Worm (Caenorhabditis elegans) whole organism, L2 larva: Measurements from ENCODE around the gene Y116A8A.150.

Experiments used
- ama-1 ChIP-seq: fragments of 150-350 bp; optimal IDR thresholded peaks from 2 replicates; lab custom pipeline; 2018; ENCODE audit warnings: inconsistent platforms
- lin-13 ChIP-seq: fragments of 150-350 bp; optimal IDR thresholded peaks from 2 replicates; lab custom pipeline; 2014; ENCODE audit warnings: missing biosample characterization, missing genetic modification reagents, missing genetic modification characterization
- mab-5 ChIP-seq: fragments of 150-350 bp; optimal IDR thresholded peaks from 2 replicates; lab custom pipeline; 2014; ENCODE audit warnings: missing biosample characterization, missing genetic modification characterization
- mdl-1 ChIP-seq, 2 experiments: fragments of 150-350 bp in 1 of 2; sonication (generic microtip) in 1 of 2; optimal IDR thresholded peaks; 2 replicates each; lab custom pipeline; 2017; ENCODE audit warnings: missing biosample characterization in 2 of 2, missing genetic modification characterization in 2 of 2
- nhr-11 ChIP-seq: fragments of 150-350 bp; optimal IDR thresholded peaks from 2 replicates; lab custom pipeline; 2014; ENCODE audit warnings: missing biosample characterization, missing genetic modification characterization
- nhr-25 ChIP-seq: fragments of 150-350 bp; sonication (generic microtip); optimal IDR thresholded peaks from 3 replicates; lab custom pipeline; 2014; ENCODE audit warnings: missing biosample characterization, missing genetic modification characterization

DNA sequence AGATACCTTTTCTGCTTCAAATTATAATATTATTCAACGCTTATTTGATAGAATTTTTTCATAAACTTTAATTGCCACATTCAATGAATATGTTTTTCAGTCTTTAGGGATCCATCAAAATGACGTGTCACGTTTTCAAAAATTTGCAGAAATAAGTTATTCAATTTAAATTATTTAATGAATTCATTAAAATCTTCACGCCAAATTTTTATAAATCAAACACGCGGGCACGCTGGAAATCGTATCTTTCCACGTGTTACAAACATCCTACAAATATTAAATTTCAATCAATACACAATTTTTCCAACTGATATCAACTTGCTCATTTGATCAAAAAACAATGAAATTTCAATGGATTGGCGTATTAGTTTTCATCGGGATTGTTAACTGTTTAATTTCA is 20.2 kb downstream of the Y116A8A.150 start, which contains the start of gene Y116A8A.4:
- TF ChIP-seq lin-13 (no peak), mab-5 (no peak), nhr-25 (no peak), mdl-1 (tag; optimal IDR thresholded peaks at IDR 0.05; lab: Kevin White, UChicago) (no peak), ama-1 (lab: Kevin White, UChicago) (no peak), nhr-11 (tag; lab: Kevin White, UChicago) (no peak)
